Fruit fly (Drosophila melanogaster) Kc167 (cell line): ENCODE results near the gene CG9609.

Source experiments
- Myc ChIP-seq: fragments of >200 bp; optimal IDR thresholded peaks from 2 replicates; lab custom pipeline; 2017; ENCODE audit warnings: missing external identifiers
- h ChIP-seq: fragments of >200 bp; optimal IDR thresholded peaks from 3 replicates; lab custom pipeline; 2018; ENCODE audit warnings: missing external identifiers
- psq ChIP-seq: fragments of >200 bp; optimal IDR thresholded peaks from 2 replicates; lab custom pipeline; 2017; ENCODE audit warnings: missing external identifiers

DNA sequence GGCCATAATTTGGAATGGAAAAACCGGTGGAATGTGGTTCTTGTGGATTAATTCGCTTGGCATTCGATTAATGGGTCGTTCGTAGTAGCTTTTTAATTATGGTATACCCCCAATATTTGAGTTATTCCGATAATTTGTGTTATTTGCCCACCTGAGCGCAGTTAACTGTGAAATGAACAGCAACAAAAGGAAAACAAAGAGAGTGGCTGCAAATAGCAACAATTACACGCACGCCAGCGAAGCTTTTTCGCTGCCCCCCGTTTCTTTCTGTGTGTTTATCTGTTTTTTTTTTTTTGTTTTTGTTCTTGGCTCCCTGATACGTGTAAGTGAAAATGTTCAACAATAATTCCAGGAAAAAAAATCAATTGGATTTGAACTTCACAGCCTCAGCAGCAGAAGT lies 13.1 kb upstream of the CG9609 start:
- no peak for TF ChIP-seq Myc
- no peak for TF ChIP-seq h (lab: Kevin White, UChicago)
- TF ChIP-seq psq (lab: Kevin White, UChicago): no peak
